Fruit fly (Drosophila melanogaster) whole organism, embryonic: ENCODE results near the gene CG34049.

Source experiments
- Atf-2 ChIP-seq: fragments of 200-800 bp; sonication (Bioruptor generic); optimal IDR thresholded peaks from 2 replicates; lab custom pipeline; 2016; ENCODE audit warnings: missing biosample characterization, missing genetic modification characterization
- Bdp1 ChIP-seq: fragments of 200-800 bp; sonication (Bioruptor generic); optimal IDR thresholded peaks from 3 replicates; lab custom pipeline; 2016; ENCODE audit warnings: missing biosample characterization, missing genetic modification characterization
- CG10431 ChIP-seq: fragments of 200-800 bp; sonication (Bioruptor generic); optimal IDR thresholded peaks from 3 replicates; lab custom pipeline; 2018; ENCODE audit warnings: missing biosample characterization, mild to moderate bottlenecking, missing genetic modification characterization
- CG12942 ChIP-seq: fragments of 200-800 bp; sonication (Bioruptor generic); optimal IDR thresholded peaks from 3 replicates; lab custom pipeline; 2016; ENCODE audit warnings: missing biosample characterization, missing genetic modification characterization
- CG13287 ChIP-seq: fragments of 200-800 bp; sonication (Bioruptor generic); IDR thresholded peaks from 2 replicates; pipeline ENCODE4 v1.3.6; 2022; ENCODE audit warnings: missing biosample characterization, missing genetic modification characterization; ENCODE audit not compliant: partially characterized antibody
- CG14710 ChIP-seq: fragments of 200-800 bp; sonication (Bioruptor generic); optimal IDR thresholded peaks from 3 replicates; lab custom pipeline; 2019; ENCODE audit warnings: missing biosample characterization, mild to moderate bottlenecking, missing genetic modification characterization, moderate library complexity
- CG15269 ChIP-seq: fragments of 200-800 bp; sonication (Bioruptor generic); optimal IDR thresholded peaks from 2 replicates; lab custom pipeline; 2018; ENCODE audit warnings: missing biosample characterization, mild to moderate bottlenecking, missing genetic modification characterization, moderate library complexity
- CG17612 ChIP-seq: fragments of 200-800 bp; sonication (Bioruptor generic); IDR thresholded peaks from 2 replicates; pipeline ENCODE4 v1.3.6; 2022; ENCODE audit warnings: missing biosample characterization, missing genetic modification characterization
- CG3163 ChIP-seq: fragments of 200-800 bp; sonication (Bioruptor generic); optimal IDR thresholded peaks from 3 replicates; lab custom pipeline; 2016; ENCODE audit warnings: missing biosample characterization, missing genetic modification characterization
- CG3281 ChIP-seq: fragments of 200-800 bp; sonication (Bioruptor generic); optimal IDR thresholded peaks from 3 replicates; lab custom pipeline; 2017; ENCODE audit warnings: missing biosample characterization, mild to moderate bottlenecking, missing genetic modification characterization
- CG4360 ChIP-seq: fragments of 200-800 bp; sonication (Bioruptor generic); IDR thresholded peaks from 2 replicates; pipeline ENCODE4 v1.3.6; 2022; ENCODE audit warnings: missing biosample characterization, missing genetic modification characterization
- CG6654 ChIP-seq: fragments of 200-800 bp; sonication (Bioruptor generic); optimal IDR thresholded peaks from 2 replicates; lab custom pipeline; 2017; ENCODE audit warnings: missing biosample characterization, mild to moderate bottlenecking, missing genetic modification characterization
- CG7357 ChIP-seq: fragments of 200-800 bp; sonication (Bioruptor generic); IDR thresholded peaks from 3 replicates; pipeline ENCODE4 v1.3.6; 2022; ENCODE audit warnings: missing biosample characterization, missing genetic modification characterization
- CG8924 ChIP-seq: fragments of 200-800 bp; optimal IDR thresholded peaks from 3 replicates; lab custom pipeline; 2019; ENCODE audit warnings: missing biosample characterization, mild to moderate bottlenecking, missing genetic modification characterization, moderate library complexity
- CG9797 ChIP-seq: fragments of 200-800 bp; sonication (Bioruptor generic); optimal IDR thresholded peaks from 3 replicates; lab custom pipeline; 2018; ENCODE audit warnings: missing biosample characterization, mild to moderate bottlenecking, missing genetic modification characterization
- CrebB ChIP-seq: fragments of 200-800 bp; sonication (Bioruptor generic); optimal IDR thresholded peaks from 3 replicates; lab custom pipeline; 2018; ENCODE audit warnings: missing biosample characterization, mild to moderate bottlenecking, missing genetic modification characterization
- Dip2 ChIP-seq: fragments of 200-800 bp; sonication (Bioruptor generic); IDR thresholded peaks from 2 replicates; pipeline ENCODE4 v1.3.6; 2022; ENCODE audit warnings: missing biosample characterization, missing genetic modification characterization
- Doc3 ChIP-seq: fragments of 200-800 bp; sonication (Bioruptor generic); IDR thresholded peaks from 3 replicates; pipeline ENCODE4 v1.3.6; 2022; ENCODE audit warnings: missing biosample characterization, missing genetic modification characterization; ENCODE audit not compliant: partially characterized antibody
- Dref ChIP-seq: fragments of 200-800 bp; sonication (Bioruptor generic); IDR thresholded peaks from 2 replicates; pipeline ENCODE4 v1.3.6; 2022; ENCODE audit warnings: missing biosample characterization, missing genetic modification characterization
- Ets65A ChIP-seq: fragments of 200-800 bp; sonication (Bioruptor generic); peaks from one replicate; lab custom pipeline; 2016; ENCODE audit warnings: missing biosample characterization, missing genetic modification characterization
- HLH4C ChIP-seq: fragments of 200-800 bp; sonication (Bioruptor generic); IDR thresholded peaks from 3 replicates; pipeline ENCODE4 v1.3.6; 2022; ENCODE audit warnings: missing biosample characterization, missing genetic modification characterization; ENCODE audit not compliant: partially characterized antibody
- HmgD ChIP-seq: fragments of 200-800 bp; sonication (Bioruptor generic); optimal IDR thresholded peaks from 3 replicates; lab custom pipeline; 2016; ENCODE audit warnings: missing biosample characterization, missing genetic modification characterization
- HmgZ ChIP-seq: fragments of 200-800 bp; sonication (Bioruptor generic); optimal IDR thresholded peaks from 2 replicates; lab custom pipeline; 2018; ENCODE audit warnings: missing biosample characterization, mild to moderate bottlenecking, missing genetic modification characterization
- Kr ChIP-seq: fragments of 200-800 bp; sonication (Bioruptor generic); optimal IDR thresholded peaks from 2 replicates; lab custom pipeline; 2017; ENCODE audit warnings: missing biosample characterization, mild to moderate bottlenecking, missing genetic modification characterization
- PHDP ChIP-seq: fragments of 200-800 bp; sonication (Bioruptor generic); optimal IDR thresholded peaks from 3 replicates; lab custom pipeline; 2018; ENCODE audit warnings: missing biosample characterization, mild to moderate bottlenecking, missing genetic modification characterization, moderate library complexity
- Sin3A ChIP-seq: fragments of >200 bp; optimal IDR thresholded peaks from 2 replicates; lab custom pipeline; 2018
- Xbp1 ChIP-seq: fragments of 200-800 bp; sonication (Bioruptor generic); optimal IDR thresholded peaks from 3 replicates; lab custom pipeline; 2016; ENCODE audit warnings: missing biosample characterization, mild to moderate bottlenecking, missing genetic modification characterization
- ab ChIP-seq: fragments of 200-800 bp; sonication (Bioruptor generic); optimal IDR thresholded peaks from 2 replicates; lab custom pipeline; 2016; ENCODE audit warnings: missing biosample characterization, missing genetic modification characterization
- ara ChIP-seq: fragments of 200-800 bp; sonication (Bioruptor generic); IDR thresholded peaks from 2 replicates; pipeline ENCODE4 v1.3.6; 2022; ENCODE audit warnings: missing biosample characterization, missing genetic modification characterization
- btn ChIP-seq: fragments of 200-800 bp; sonication (Bioruptor generic); optimal IDR thresholded peaks from 2 replicates; lab custom pipeline; 2016; ENCODE audit warnings: missing biosample characterization, missing genetic modification characterization
- cad ChIP-seq: fragments of >200 bp; optimal IDR thresholded peaks from 2 replicates; lab custom pipeline; 2017; ENCODE audit warnings: missing biosample characterization, missing genetic modification characterization
- cas ChIP-seq: fragments of 200-800 bp; sonication (Bioruptor generic); IDR thresholded peaks from 2 replicates; pipeline ENCODE4 v1.3.6; 2022; ENCODE audit warnings: missing biosample characterization, missing genetic modification characterization
- crol ChIP-seq: fragments of 200-800 bp; sonication (Bioruptor generic); IDR thresholded peaks from 2 replicates; pipeline ENCODE4 v1.3.6; 2022; ENCODE audit warnings: missing biosample characterization, missing genetic modification characterization
- dm ChIP-seq: fragments of 200-800 bp; sonication (Bioruptor generic); optimal IDR thresholded peaks from 3 replicates; lab custom pipeline; 2016; ENCODE audit warnings: missing biosample characterization, missing genetic modification characterization
- ems ChIP-seq: fragments of 200-800 bp; sonication (Bioruptor generic); optimal IDR thresholded peaks from 3 replicates; lab custom pipeline; 2016; ENCODE audit warnings: missing biosample characterization, missing genetic modification characterization
- gfzf ChIP-seq: fragments of 200-800 bp; sonication (Bioruptor generic); optimal IDR thresholded peaks from 2 replicates; lab custom pipeline; 2016; ENCODE audit warnings: missing biosample characterization, mild to moderate bottlenecking, missing genetic modification characterization, moderate library complexity
- knrl ChIP-seq: fragments of 200-800 bp; sonication (Bioruptor generic); IDR thresholded peaks from 3 replicates; pipeline ENCODE4 v1.3.6; 2022; ENCODE audit warnings: missing biosample characterization, missing genetic modification characterization; ENCODE audit not compliant: partially characterized antibody
- mam ChIP-seq: fragments of 200-800 bp; sonication (Bioruptor generic); optimal IDR thresholded peaks from 3 replicates; lab custom pipeline; 2016; ENCODE audit warnings: missing biosample characterization, missing genetic modification characterization
- nmo ChIP-seq: fragments of 200-800 bp; sonication (Bioruptor generic); optimal IDR thresholded peaks from 2 replicates; lab custom pipeline; 2018; ENCODE audit warnings: missing biosample characterization, mild to moderate bottlenecking, missing genetic modification characterization, moderate library complexity
- odd ChIP-seq: fragments of 200-800 bp; sonication (Bioruptor generic); optimal IDR thresholded peaks from 2 replicates; lab custom pipeline; 2017; ENCODE audit warnings: missing biosample characterization, mild to moderate bottlenecking, missing genetic modification characterization
- otp ChIP-seq: fragments of 200-800 bp; sonication (Bioruptor generic); IDR thresholded peaks from 3 replicates; pipeline ENCODE4, ENCODE4 v1.3.6; 2022; ENCODE audit warnings: missing biosample characterization, missing genetic modification characterization
- pho ChIP-seq: fragments of 200-800 bp; sonication (Bioruptor generic); optimal IDR thresholded peaks from 2 replicates; lab custom pipeline; 2016; ENCODE audit warnings: missing biosample characterization, missing genetic modification characterization
- pros ChIP-seq: fragments of 200-800 bp; sonication (Bioruptor generic); optimal IDR thresholded peaks from 3 replicates; lab custom pipeline; 2019; ENCODE audit warnings: missing biosample characterization, mild to moderate bottlenecking, missing genetic modification characterization, moderate library complexity
- pzg ChIP-seq: fragments of 200-800 bp; sonication (Bioruptor generic); optimal IDR thresholded peaks from 3 replicates; lab custom pipeline; 2018; ENCODE audit warnings: missing biosample characterization, mild to moderate bottlenecking, missing genetic modification characterization, moderate library complexity
- tio ChIP-seq: fragments of 200-800 bp; sonication (Bioruptor generic); optimal IDR thresholded peaks from 2 replicates; lab custom pipeline; 2017; ENCODE audit warnings: missing biosample characterization, missing genetic modification characterization, inconsistent platforms
- twi ChIP-seq: fragments of 200-800 bp; optimal IDR thresholded peaks from 2 replicates; lab custom pipeline; 2019; ENCODE audit warnings: missing biosample characterization, mild to moderate bottlenecking, missing genetic modification characterization, moderate library complexity
- vfl ChIP-seq: fragments of 200-800 bp; sonication (Bioruptor generic); optimal IDR thresholded peaks from 2 replicates; lab custom pipeline; 2016; ENCODE audit warnings: missing biosample characterization, missing genetic modification characterization
- vnd ChIP-seq: fragments of 200-800 bp; sonication (Bioruptor generic); IDR thresholded peaks from 3 replicates; pipeline ENCODE4 v1.3.6; 2022; ENCODE audit warnings: missing biosample characterization, missing genetic modification characterization; ENCODE audit not compliant: partially characterized antibody
- z ChIP-seq: fragments of 200-800 bp; sonication (Bioruptor generic); IDR thresholded peaks from 3 replicates; pipeline ENCODE4 v1.3.6; 2022; ENCODE audit warnings: missing biosample characterization, missing genetic modification characterization

CG34049 gene

DNA sequence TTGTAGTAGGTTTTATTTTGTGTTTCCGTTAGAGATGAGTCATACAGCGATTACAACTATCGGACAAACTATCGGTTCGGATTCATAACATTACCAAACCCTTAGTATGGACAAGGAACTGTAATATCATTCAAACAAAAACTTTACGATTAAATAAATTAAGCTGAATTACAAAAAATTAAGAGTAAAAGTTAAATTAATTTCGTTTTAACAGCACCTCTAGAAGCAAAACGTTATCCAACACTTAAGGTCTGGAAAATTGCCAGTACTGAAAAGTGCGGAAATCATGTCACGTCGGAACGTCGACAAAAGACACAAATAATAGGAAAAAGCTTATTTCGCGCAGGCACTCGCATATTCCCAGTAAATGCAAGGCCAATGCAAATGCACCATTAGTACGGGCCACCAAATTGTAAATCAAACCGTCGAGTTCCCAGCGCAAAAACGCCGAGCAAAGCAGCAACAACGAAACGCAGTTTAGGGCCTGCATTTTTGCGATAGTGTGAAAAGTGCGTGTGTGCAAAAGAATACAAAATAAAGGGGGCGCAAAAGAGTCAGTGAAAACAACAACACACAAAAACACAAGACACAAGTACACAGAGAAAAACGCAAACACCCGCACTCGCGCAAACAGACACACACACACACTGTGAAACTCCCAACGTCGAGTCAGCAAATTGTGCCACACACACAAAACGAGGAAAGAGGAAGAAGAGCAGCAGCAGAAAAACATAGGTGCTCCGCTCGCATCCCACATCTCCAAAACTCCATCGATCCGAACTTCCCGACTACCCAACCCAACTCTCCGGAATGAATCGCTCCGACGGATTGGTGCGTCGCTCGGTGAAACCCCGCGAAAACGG is 38.6 kb downstream of the CG34049 start, which contains the start of the genes CG15387 and sau (continued):
- TF ChIP-seq CG17612 (0 out of 2 replicates have a peak, but pooled peaks have one; percentile 35), tio (peak; percentile 81), CG13287 (GFP tag; lab: Robert Waterston, UW) (peak; percentile 95), btn (GFP tag; lab: Kevin White, UChicago) (peak; percentile 56), gfzf (peak; percentile 41), CG9797 (GFP tag; lab: Kevin White, UChicago) (no peak), CG15269 (tag; lab: Kevin White, UChicago) (peak; percentile 85), odd (GFP tag; lab: Kevin White, UChicago) (peak; percentile 71), pros (GFP tag; lab: Kevin White, UChicago) (no peak), PHDP (tag; lab: Kevin White, UChicago) (peak; percentile 89), ab (GFP tag; lab: Kevin White, UChicago) (no peak), CG14710 (peak; percentile 95), pzg (GFP tag; lab: Kevin White, UChicago) (peak; percentile 71), Kr (GFP tag; lab: Kevin White, UChicago) (no peak), ems (GFP tag; lab: Kevin White, UChicago) (peak; percentile 87), CG3281 (GFP tag; lab: Kevin White, UChicago) (peak; percentile 87), Bdp1 (peak; percentile 75), Ets65A (peak; percentile 99), Xbp1 (GFP tag; lab: Kevin White, UChicago) (peak; percentile 91), cad (GFP tag; lab: Kevin White, UChicago) (no peak), Atf-2 (GFP tag; lab: Kevin White, UChicago) (peak; percentile 91), CG3163 (GFP tag; lab: Kevin White, UChicago) (peak; percentile 79), Doc3 (GFP tag; lab: Robert Waterston, UW) (peak; percentile 97), cas (GFP tag; lab: Robert Waterston, UW) (peak; percentile 78; the same call in 1 of the 2 replicates), Dref (GFP tag; lab: Robert Waterston, UW) (peak; percentile 49), CG7357 (peak; percentile 64; the same call in 1 of the 3 replicates), CG8924 (tag; lab: Kevin White, UChicago) (peak; percentile 85), z (GFP tag; lab: Robert Waterston, UW) (no peak), twi (tag; lab: Kevin White, UChicago) (peak; percentile 78), HmgD (peak; percentile 59), HmgZ (tag; lab: Kevin White, UChicago) (peak; percentile 93), crol (no peak), CG6654 (GFP tag; lab: Kevin White, UChicago) (peak; percentile 57), vnd (GFP tag; lab: Robert Waterston, UW) (peak; percentile 92), CG10431 (peak; percentile 67), Dip2 (no peak), mam (GFP tag; lab: Kevin White, UChicago) (peak; percentile 95), dm (peak; percentile 82), nmo (GFP tag; lab: Kevin White, UChicago) (peak; percentile 91), CrebB (tag; lab: Kevin White, UChicago) (peak; percentile 81), pho (peak; percentile 88), CG12942 (GFP tag; lab: Kevin White, UChicago) (peak; percentile 81), Sin3A (lab: Kevin White, UChicago) (peak; percentile 60), knrl (peak; percentile 92), ara (GFP tag; lab: Robert Waterston, UW) (peak; percentile 82), otp (GFP tag; lab: Robert Waterston, UW) (peak; percentile 78), vfl (peak; percentile 86), CG4360 (GFP tag; lab: Robert Waterston, UW) (peak; percentile 38), HLH4C (GFP tag; lab: Robert Waterston, UW) (peak; percentile 89)
